In the genomic region with DNA sequence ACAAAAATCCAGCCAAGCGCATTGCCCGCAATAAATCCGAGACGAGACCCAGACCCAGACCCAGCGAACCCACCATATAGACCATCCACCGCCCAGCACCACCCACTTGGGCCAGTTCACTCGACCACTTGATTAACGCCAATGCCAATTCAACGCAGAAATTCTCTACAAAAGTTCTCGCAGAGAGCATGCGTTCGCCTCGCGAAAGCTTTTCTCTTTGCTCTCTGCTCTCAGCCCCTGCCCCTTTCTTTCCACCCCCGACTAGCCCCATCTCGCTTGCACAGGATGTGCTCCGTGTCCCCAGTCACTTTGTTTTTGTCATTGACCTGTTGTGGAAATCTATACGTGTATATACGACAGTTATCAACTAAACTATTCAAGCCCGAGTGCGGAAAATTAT, we compare ENCODE assay signal across 4 fruit fly cellular contexts.
TF ChIP-seq lines count a peak whose summit lies in the region.

No protein-coding gene starts in this region.

- TF ChIP-seq CTCF in whole organism, embryonic (GFP tag; optimal IDR thresholded peaks at IDR 0.05; lab: Kevin White, UChicago): no peak

TF ChIP-seq in whole organism, 6 proteins besides CTCF, POLR2A, EP300 and RAD21:
- TF ChIP-seq Dll (optimal IDR thresholded peaks at IDR 0.05; lab: Kevin White, UChicago) (peak; percentile 31), pan (optimal IDR thresholded peaks at IDR 0.05; lab: Kevin White, UChicago) (no peak)

TF ChIP-seq in whole organism, adult, 20 proteins besides CTCF, POLR2A, EP300 and RAD21:
- TF ChIP-seq CG1620 (GFP tag; optimal IDR thresholded peaks at IDR 0.05; lab: Kevin White, UChicago) (no peak), CG12768 (GFP tag; optimal IDR thresholded peaks at IDR 0.05; lab: Kevin White, UChicago) (peak; percentile 4), Crg-1 (GFP tag; optimal IDR thresholded peaks at IDR 0.05; lab: Kevin White, UChicago) (no peak)
TF ChIP-seq in whole organism, adult: peak in this region for 1.

TF ChIP-seq in whole organism, embryonic, 481 proteins besides CTCF, POLR2A, EP300 and RAD21 (continues in another document):
- TF ChIP-seq ewg (GFP tag; optimal IDR thresholded peaks at IDR 0.05; lab: Kevin White, UChicago): peak; percentile 87
- no peak for TF ChIP-seq CG11456 (GFP tag; IDR thresholded peaks at IDR 0.05; lab: Robert Waterston, UW)
- no peak for TF ChIP-seq pb (GFP tag; optimal IDR thresholded peaks at IDR 0.05; lab: Kevin White, UChicago)
- TF ChIP-seq zfh1 (GFP tag; IDR thresholded peaks at IDR 0.05; lab: Robert Waterston, UW): no peak
- no peak for TF ChIP-seq trh (GFP tag; optimal IDR thresholded peaks at IDR 0.05; lab: Kevin White, UChicago)
- no peak for TF ChIP-seq otp (GFP tag; IDR thresholded peaks at IDR 0.05; lab: Robert Waterston, UW)
- TF ChIP-seq lola (GFP tag; optimal IDR thresholded peaks at IDR 0.05; lab: Kevin White, UChicago): no peak
- no peak for TF ChIP-seq CG12071 (GFP tag; optimal IDR thresholded peaks at IDR 0.05; lab: Kevin White, UChicago)
- TF ChIP-seq CG6689 (GFP tag; IDR thresholded peaks at IDR 0.05; lab: Robert Waterston, UW): no peak
- no peak for TF ChIP-seq HLHmδ (GFP tag; optimal IDR thresholded peaks at IDR 0.05; lab: Kevin White, UChicago)
- TF ChIP-seq CG16815 (GFP tag; optimal IDR thresholded peaks at IDR 0.05; lab: Kevin White, UChicago): no peak
- no peak for TF ChIP-seq HLH3B (GFP tag; IDR thresholded peaks at IDR 0.05; lab: Robert Waterston, UW)
- TF ChIP-seq Spps (tag; optimal IDR thresholded peaks at IDR 0.05; lab: Kevin White, UChicago): no peak
- TF ChIP-seq CG13287 (GFP tag; IDR thresholded peaks at IDR 0.05; lab: Robert Waterston, UW; ENCODE audit: partially characterized antibody): peak; percentile 24; the same call in 1 of the 2 replicates
- peak; percentile 44; the same call in 1 of the 4 replicates for TF ChIP-seq chinmo (GFP tag; IDR thresholded peaks at IDR 0.05; lab: Robert Waterston, UW; ENCODE audit: partially characterized antibody)
- no peak for TF ChIP-seq CG3163 (GFP tag; optimal IDR thresholded peaks at IDR 0.05; lab: Kevin White, UChicago)
- no peak for TF ChIP-seq H2.0 (GFP tag; IDR thresholded peaks at IDR 0.05; lab: Robert Waterston, UW)
- TF ChIP-seq CoRest (tag; optimal IDR thresholded peaks at IDR 0.05; lab: Kevin White, UChicago): no peak
- TF ChIP-seq CG8388 (GFP tag; optimal IDR thresholded peaks at IDR 0.05; lab: Kevin White, UChicago): no peak
- peak; percentile 56 to 80 for TF ChIP-seq Trl (optimal IDR thresholded peaks at IDR 0.05; lab: Kevin White, UChicago)
- TF ChIP-seq Trl (GFP tag; optimal IDR thresholded peaks at IDR 0.05; lab: Kevin White, UChicago): no peak
- TF ChIP-seq ftz-f1 (GFP tag; optimal IDR thresholded peaks at IDR 0.05; lab: Kevin White, UChicago): no peak
- TF ChIP-seq CG17385 (GFP tag; optimal IDR thresholded peaks at IDR 0.05; lab: Kevin White, UChicago): no peak
- TF ChIP-seq CG3065 (GFP tag; optimal IDR thresholded peaks at IDR 0.05; lab: Kevin White, UChicago): no peak
- no peak for TF ChIP-seq luna (GFP tag; optimal IDR thresholded peaks at IDR 0.05; lab: Kevin White, UChicago)
- TF ChIP-seq pzg (GFP tag; optimal IDR thresholded peaks at IDR 0.05; lab: Kevin White, UChicago): peak; percentile 12
- TF ChIP-seq Bgb (GFP tag; IDR thresholded peaks at IDR 0.05; lab: Robert Waterston, UW; ENCODE audit: partially characterized antibody): peak; percentile 18; the same call in 1 of the 2 replicates
- peak; percentile 13 for TF ChIP-seq Nf-YC (tag; optimal IDR thresholded peaks at IDR 0.05; lab: Kevin White, UChicago)
- no peak for TF ChIP-seq CG1832 (GFP tag; optimal IDR thresholded peaks at IDR 0.05; lab: Kevin White, UChicago)
- no peak for TF ChIP-seq lilli (GFP tag; optimal IDR thresholded peaks at IDR 0.05; lab: Kevin White, UChicago)
- no peak for TF ChIP-seq Hr39 (optimal IDR thresholded peaks at IDR 0.05; lab: Kevin White, UChicago)
- no peak for TF ChIP-seq sug (tag; optimal IDR thresholded peaks at IDR 0.05; lab: Kevin White, UChicago)
- no peak for TF ChIP-seq gcm2 (GFP tag; optimal IDR thresholded peaks at IDR 0.05; lab: Kevin White, UChicago)
- no peak for TF ChIP-seq NC2α (GFP tag; optimal IDR thresholded peaks at IDR 0.05; lab: Kevin White, UChicago)
- no peak for TF ChIP-seq CG10565 (GFP tag; optimal IDR thresholded peaks at IDR 0.05; lab: Kevin White, UChicago)
- TF ChIP-seq onecut (GFP tag; IDR thresholded peaks at IDR 0.05; lab: Robert Waterston, UW): peak; percentile 19; the same call in 1 of the 2 replicates
- no peak for TF ChIP-seq CG7963 (GFP tag; IDR thresholded peaks at IDR 0.05; lab: Robert Waterston, UW; ENCODE audit: partially characterized antibody)
- no peak for TF ChIP-seq Camta (GFP tag; optimal IDR thresholded peaks at IDR 0.05; lab: Kevin White, UChicago)
- no peak for TF ChIP-seq da (GFP tag; optimal IDR thresholded peaks at IDR 0.05; lab: Kevin White, UChicago)
- no peak for TF ChIP-seq pfk (GFP tag; optimal IDR thresholded peaks at IDR 0.05; lab: Kevin White, UChicago)
- TF ChIP-seq ATbp (GFP tag; optimal IDR thresholded peaks at IDR 0.05; lab: Kevin White, UChicago): no peak

TF ChIP-seq in whole organism, prepupa, 60 proteins besides CTCF, POLR2A, EP300 and RAD21:
- TF ChIP-seq CG32006 (GFP tag; optimal IDR thresholded peaks at IDR 0.05; lab: Kevin White, UChicago) (no peak), fkh (GFP tag; optimal IDR thresholded peaks at IDR 0.05; lab: Kevin White, UChicago) (no peak), CG6163 (GFP tag; IDR thresholded peaks at IDR 0.05; lab: Robert Waterston, UW) (no peak), eg (GFP tag; IDR thresholded peaks at IDR 0.05; lab: Robert Waterston, UW) (0 out of 3 replicates have a peak, but pooled peaks have one; percentile 15)
